Worm (Caenorhabditis elegans): ENCODE data around the gene ucr-2.3.
A peak's percentile ranks its signal among the peaks of the same experiment; 100 is the strongest.

- TF ChIP-seq ztf-11 (tag; optimal IDR thresholded peaks at IDR 0.05) (peak in 1 of 2 experiments; percentile 11), lin-35 (GFP tag; optimal IDR thresholded peaks at IDR 0.05) (peak; percentile 79 to 89), nhr-28 (tag; optimal IDR thresholded peaks at IDR 0.05) (no peak), ces-1 (GFP tag; optimal IDR thresholded peaks at IDR 0.05) (no peak), lsy-2 (tag; optimal IDR thresholded peaks at IDR 0.05) (peak; percentile 81 to 95), snpc-4 (tag; optimal IDR thresholded peaks at IDR 0.05) (peak; percentile 80), nhr-90 (tag; optimal IDR thresholded peaks at IDR 0.05; ENCODE audit: poor library complexity) (peak; percentile 84)
Measured at ce11 chrIII:833711-834442, 45.8 kb upstream of the ucr-2.3 start.
